Fruit fly (Drosophila melanogaster): ENCODE results near the gene Ugt37A1.

Gene Ugt37A1

DNA sequence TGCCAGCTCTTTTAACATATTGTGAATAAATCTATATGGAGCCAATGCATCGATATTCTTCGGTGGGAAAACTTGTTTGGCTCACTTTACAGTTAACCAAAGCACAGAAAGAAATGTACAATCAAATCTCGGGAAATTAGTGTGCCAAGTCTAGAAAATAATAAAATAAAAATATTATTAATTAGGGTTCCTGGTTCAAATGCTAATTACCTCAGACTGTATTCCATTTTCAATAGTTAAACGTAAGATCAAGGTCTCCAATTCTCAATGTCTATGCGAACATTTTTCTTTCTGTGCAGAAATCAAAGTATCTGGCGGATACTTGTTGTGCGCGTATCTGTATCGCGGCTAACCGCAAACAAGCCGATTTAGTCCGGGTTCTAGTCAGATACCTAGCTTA lies 39.0 kb downstream of the Ugt37A1 start:
- TF ChIP-seq EcR (GFP tag; optimal IDR thresholded peaks at IDR 0.05) (no peak), psq (optimal IDR thresholded peaks at IDR 0.05) (no peak)

DNA sequence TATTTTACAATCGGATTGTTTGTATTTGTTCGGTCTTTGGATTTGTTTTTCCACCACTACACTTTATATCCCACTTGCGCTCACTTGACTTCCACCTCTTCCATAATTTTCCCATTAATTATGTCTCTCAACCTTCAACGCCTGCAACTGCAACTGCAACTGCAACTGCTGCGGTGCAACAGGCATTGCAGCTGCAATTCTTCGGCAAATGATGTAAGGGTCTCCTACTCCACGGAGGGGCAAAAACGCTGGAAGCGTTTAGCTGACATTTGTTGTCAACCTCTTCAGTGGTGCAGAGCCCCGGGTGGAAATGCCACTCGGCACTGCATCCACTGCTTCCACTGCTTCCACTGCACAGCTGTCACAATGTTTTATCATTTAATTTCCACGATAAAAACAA lies 40.9 kb downstream of the Ugt37A1 start:
- TF ChIP-seq CG8478 (optimal IDR thresholded peaks at IDR 0.05) (no peak), pan (optimal IDR thresholded peaks at IDR 0.05) (no peak), EcR (GFP tag; optimal IDR thresholded peaks at IDR 0.05) (no peak), Dll (optimal IDR thresholded peaks at IDR 0.05) (no peak), psq (optimal IDR thresholded peaks at IDR 0.05) (no peak), usp (GFP tag; optimal IDR thresholded peaks at IDR 0.05) (no peak)

DNA sequence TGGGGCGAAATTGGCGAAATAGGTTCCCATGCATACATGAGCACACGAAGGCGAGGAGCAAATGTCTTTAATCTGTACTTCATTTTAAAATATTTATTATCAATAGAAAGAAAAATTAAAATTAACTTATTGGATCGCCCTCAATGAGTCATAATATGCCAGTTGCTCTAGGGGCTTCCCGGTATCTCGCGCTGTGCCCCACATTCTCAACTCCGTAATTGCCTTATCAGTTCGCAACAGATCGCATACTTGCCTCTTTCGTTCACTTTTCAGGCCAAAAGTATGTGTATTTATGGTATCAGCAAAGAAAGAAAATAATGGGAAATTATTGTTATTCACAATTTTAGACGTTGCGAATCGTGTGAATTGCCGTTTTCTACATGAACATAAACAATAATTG lies 44.3 kb downstream of the Ugt37A1 start:
- TF ChIP-seq usp (GFP tag; optimal IDR thresholded peaks at IDR 0.05) (no peak), EcR (GFP tag; optimal IDR thresholded peaks at IDR 0.05) (no peak), psq (optimal IDR thresholded peaks at IDR 0.05) (no peak), Dll (optimal IDR thresholded peaks at IDR 0.05) (no peak), CG8478 (optimal IDR thresholded peaks at IDR 0.05) (no peak), pan (optimal IDR thresholded peaks at IDR 0.05) (no peak)

DNA sequence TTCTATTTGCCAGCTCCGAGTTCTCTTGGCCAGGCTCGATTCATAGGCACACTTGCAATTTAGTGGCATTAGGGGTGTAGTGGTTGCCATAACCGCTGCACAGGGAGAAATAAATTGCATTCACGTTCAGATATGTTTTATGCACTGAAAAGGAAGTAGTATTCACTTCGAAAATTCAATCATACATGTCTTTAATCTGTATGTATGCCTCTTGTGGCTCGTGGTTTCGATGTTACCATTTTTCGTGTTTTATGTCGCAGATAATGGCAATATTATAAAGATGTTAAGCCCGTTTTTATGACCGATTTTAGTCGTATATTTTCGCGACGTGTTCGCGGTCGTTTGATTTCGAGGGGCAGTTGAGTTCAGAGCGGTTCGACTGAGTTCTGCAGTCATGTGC lies 45.3 kb downstream of the Ugt37A1 start:
- TF ChIP-seq usp (GFP tag; optimal IDR thresholded peaks at IDR 0.05) (no peak), Dll (optimal IDR thresholded peaks at IDR 0.05) (no peak), CG8478 (optimal IDR thresholded peaks at IDR 0.05) (no peak), pan (optimal IDR thresholded peaks at IDR 0.05) (no peak), psq (optimal IDR thresholded peaks at IDR 0.05) (no peak), EcR (GFP tag; optimal IDR thresholded peaks at IDR 0.05) (no peak)

DNA sequence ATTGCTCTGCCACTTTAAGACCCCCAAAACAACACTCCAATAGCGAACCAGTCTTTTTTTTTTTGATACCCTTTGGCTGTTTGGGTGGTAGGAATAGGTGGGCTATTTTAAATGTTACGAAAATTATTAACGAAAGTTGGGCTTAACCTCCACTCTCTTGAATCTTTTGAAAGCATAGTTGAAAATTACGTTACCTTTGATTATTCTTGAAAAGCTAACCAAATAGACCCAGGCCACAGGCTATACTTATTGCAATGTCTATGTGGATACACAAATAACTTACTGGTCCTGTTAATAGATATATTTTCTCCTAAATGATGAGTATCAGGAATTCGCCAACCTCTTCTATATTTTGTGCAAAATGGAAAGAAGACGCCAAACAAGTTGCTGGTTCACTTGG lies 45.9 kb downstream of the Ugt37A1 start:
- TF ChIP-seq pan (optimal IDR thresholded peaks at IDR 0.05) = no peak

DNA sequence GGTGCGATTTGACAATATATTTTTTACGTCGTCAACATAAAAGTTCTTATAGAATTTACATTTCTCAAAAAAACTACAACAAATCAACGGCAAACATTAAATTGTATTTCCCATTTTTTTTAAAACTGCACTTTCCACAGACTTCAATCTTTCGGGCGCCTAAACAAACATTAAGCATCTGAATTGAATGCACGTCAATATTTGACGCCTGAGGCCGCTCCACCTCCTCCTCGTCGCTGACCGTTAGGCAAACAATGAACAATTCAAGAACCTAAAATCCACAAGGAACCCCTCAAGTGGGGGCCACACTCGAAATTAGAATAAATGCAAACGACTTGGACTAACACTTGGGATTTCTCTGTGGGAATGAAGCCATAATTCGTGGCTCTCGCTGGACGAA lies 46.5 kb downstream of the Ugt37A1 start:
- TF ChIP-seq pan (optimal IDR thresholded peaks at IDR 0.05) (no peak), psq (optimal IDR thresholded peaks at IDR 0.05) (no peak), usp (GFP tag; optimal IDR thresholded peaks at IDR 0.05) (no peak), CG8478 (optimal IDR thresholded peaks at IDR 0.05) (no peak)

DNA sequence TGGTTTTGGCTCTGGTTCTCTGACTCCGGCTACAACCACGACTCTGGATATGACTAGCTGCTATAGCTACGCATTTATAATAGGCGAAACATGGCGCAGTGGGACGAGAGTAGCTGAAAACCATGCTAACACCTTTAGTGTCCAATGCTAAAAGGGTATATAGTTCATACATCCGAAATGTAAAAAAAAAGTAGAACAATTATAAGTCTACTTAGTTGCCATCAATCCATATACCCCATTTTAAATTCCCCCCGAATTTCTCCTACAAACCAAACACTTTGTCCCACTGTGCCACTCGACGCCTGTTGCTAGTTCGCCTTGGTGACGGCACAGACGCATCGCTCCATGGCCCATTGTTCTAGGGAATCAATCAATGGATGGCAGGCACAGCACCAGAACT lies 47.6 kb downstream of the Ugt37A1 start:
- TF ChIP-seq CG8478 (optimal IDR thresholded peaks at IDR 0.05) (no peak), Dll (optimal IDR thresholded peaks at IDR 0.05) (no peak), psq (optimal IDR thresholded peaks at IDR 0.05) (no peak), pan (optimal IDR thresholded peaks at IDR 0.05) (no peak), usp (GFP tag; optimal IDR thresholded peaks at IDR 0.05) (no peak)

DNA sequence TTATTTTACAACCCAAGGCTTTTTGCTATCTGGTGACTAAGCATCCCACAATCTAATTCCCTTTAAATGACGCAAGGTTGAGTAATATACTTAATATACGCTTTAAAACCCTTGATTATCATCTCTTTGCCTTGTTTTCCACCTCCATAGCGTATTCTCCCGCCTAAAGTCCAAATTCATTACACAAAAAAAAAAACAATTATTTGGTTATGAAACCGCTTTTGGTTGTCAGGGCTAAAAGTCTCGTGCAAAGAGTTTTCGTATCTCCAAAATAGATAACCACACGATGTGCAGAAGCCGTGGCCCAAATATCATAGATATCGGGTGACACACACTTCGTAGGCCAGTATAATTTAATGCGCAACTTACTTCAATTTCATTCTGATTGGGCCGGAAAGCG lies 48.5 kb downstream of the Ugt37A1 start:
- no peak for TF ChIP-seq Dll (optimal IDR thresholded peaks at IDR 0.05)
- TF ChIP-seq pan (optimal IDR thresholded peaks at IDR 0.05) = no peak
- TF ChIP-seq psq (optimal IDR thresholded peaks at IDR 0.05) = no peak
